Worm (Caenorhabditis elegans) whole organism, L2 larva: ENCODE data around the gene hil-6.

Experiments
- R02D3.7 ChIP-seq: fragments of 150-350 bp; optimal IDR thresholded peaks from 2 replicates; lab custom pipeline; 2014; ENCODE audit warnings: missing biosample characterization, missing genetic modification characterization
- aly-2 ChIP-seq: fragments of 150-350 bp; optimal IDR thresholded peaks from 2 replicates; lab custom pipeline; 2014; ENCODE audit warnings: missing biosample characterization, missing genetic modification characterization
- ama-1 ChIP-seq: fragments of 150-350 bp; optimal IDR thresholded peaks from 2 replicates; lab custom pipeline; 2018; ENCODE audit warnings: inconsistent platforms
- mab-5 ChIP-seq: fragments of 150-350 bp; optimal IDR thresholded peaks from 2 replicates; lab custom pipeline; 2014; ENCODE audit warnings: missing biosample characterization, missing genetic modification characterization
- mdl-1 ChIP-seq, 2 experiments: fragments of 150-350 bp in 1 of 2; sonication (generic microtip) in 1 of 2; optimal IDR thresholded peaks; 2 replicates each; lab custom pipeline; 2017; ENCODE audit warnings: missing biosample characterization in 2 of 2, missing genetic modification characterization in 2 of 2
- nhr-11 ChIP-seq: fragments of 150-350 bp; optimal IDR thresholded peaks from 2 replicates; lab custom pipeline; 2014; ENCODE audit warnings: missing biosample characterization, missing genetic modification characterization
- nhr-23 ChIP-seq: fragments of 150-350 bp; optimal IDR thresholded peaks from 2 replicates; lab custom pipeline; 2014; ENCODE audit warnings: missing biosample characterization, missing genetic modification reagents, missing genetic modification characterization
- nhr-237 ChIP-seq: fragments of 150-350 bp; optimal IDR thresholded peaks from 2 replicates; lab custom pipeline; 2014; ENCODE audit warnings: missing biosample characterization, missing genetic modification characterization
- snpc-4 ChIP-seq: fragments of 150-350 bp; optimal IDR thresholded peaks from 2 replicates; lab custom pipeline; 2014; ENCODE audit warnings: missing biosample characterization, missing genetic modification characterization
- unc-62 ChIP-seq: fragments of 150-350 bp; optimal IDR thresholded peaks from 2 replicates; lab custom pipeline; 2014; ENCODE audit warnings: missing biosample characterization, missing genetic modification reagents, missing genetic modification characterization
- zag-1 ChIP-seq: fragments of 150-350 bp; optimal IDR thresholded peaks from 2 replicates; lab custom pipeline; 2014; ENCODE audit warnings: missing biosample characterization, missing genetic modification characterization
- ztf-4 ChIP-seq: fragments of 150-350 bp; optimal IDR thresholded peaks from 2 replicates; lab custom pipeline; 2014; ENCODE audit warnings: missing biosample characterization, missing genetic modification characterization

DNA sequence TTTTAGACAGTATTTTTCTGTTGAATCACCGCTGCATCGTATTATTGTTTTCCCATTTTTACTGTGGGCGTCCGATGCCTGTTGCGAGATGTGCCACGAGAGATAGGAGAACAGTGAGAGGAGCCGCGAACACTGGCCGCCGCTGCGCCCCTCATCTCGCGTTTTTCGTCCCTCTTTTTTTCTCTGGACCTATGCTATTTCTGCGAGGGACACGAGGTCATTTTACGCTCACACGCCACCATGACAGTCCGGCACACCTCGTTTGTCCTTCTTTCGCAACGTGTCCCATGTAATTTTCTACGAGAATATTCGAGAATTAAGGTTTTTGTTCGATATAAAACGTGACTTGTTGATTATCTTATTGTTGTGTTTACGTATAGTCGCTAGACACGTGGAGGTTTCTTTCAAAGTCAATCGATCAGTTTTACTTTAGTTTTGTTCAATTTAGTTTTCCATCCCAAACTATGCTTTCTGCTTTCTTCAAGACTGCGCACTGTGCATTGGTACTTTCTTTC lies 36.7 kb upstream of the hil-6 start, which contains the start of gene lbp-9:
- TF ChIP-seq unc-62, result no peak
- no peak for TF ChIP-seq aly-2 (tag; lab: Kevin White, UChicago)
- TF ChIP-seq nhr-237 (tag; lab: Kevin White, UChicago), result no peak
- no peak for TF ChIP-seq zag-1 (tag; lab: Kevin White, UChicago)
- TF ChIP-seq ztf-4 (tag; lab: Kevin White, UChicago), result peak; percentile 64
- no peak for TF ChIP-seq nhr-23
- TF ChIP-seq mdl-1 (tag; optimal IDR thresholded peaks at IDR 0.05; lab: Kevin White, UChicago), result peak in 1 of 2 experiments; percentile 53
- no peak for TF ChIP-seq nhr-11 (tag; lab: Kevin White, UChicago)
- no peak for TF ChIP-seq R02D3.7
- TF ChIP-seq snpc-4, result no peak
- TF ChIP-seq ama-1 (lab: Kevin White, UChicago), result no peak
- no peak for TF ChIP-seq mab-5 (tag; lab: Kevin White, UChicago)
